Fruit fly (Drosophila melanogaster) whole organism, embryonic: Measurements from ENCODE around the gene CG5160.

Experiments
- Aef1 ChIP-seq: fragments of 200-800 bp; sonication (Bioruptor generic); IDR thresholded peaks from 3 replicates; pipeline ENCODE4 v1.3.6; 2022; ENCODE audit warnings: missing biosample characterization, missing genetic modification characterization
- B-H1 ChIP-seq: fragments of 200-800 bp; sonication (Bioruptor generic); IDR thresholded peaks from 3 replicates; pipeline ENCODE4 v1.3.6; 2022; ENCODE audit warnings: missing biosample characterization, missing genetic modification characterization
- BEAF-32 ChIP-seq: fragments of 200-800 bp; sonication (Bioruptor generic); optimal IDR thresholded peaks from 3 replicates; lab custom pipeline; 2017; ENCODE audit warnings: missing biosample characterization, missing genetic modification characterization, mild to moderate bottlenecking, moderate library complexity, missing genetic modification reagents
- CG10979 ChIP-seq: fragments of 200-800 bp; sonication (Bioruptor generic); optimal IDR thresholded peaks from 2 replicates; lab custom pipeline; 2018; ENCODE audit warnings: missing biosample characterization, mild to moderate bottlenecking, missing genetic modification characterization, moderate library complexity
- CG12219 ChIP-seq: fragments of 200-800 bp; sonication (Bioruptor generic); optimal IDR thresholded peaks from 3 replicates; lab custom pipeline; 2018; ENCODE audit warnings: missing biosample characterization, mild to moderate bottlenecking, missing genetic modification characterization
- CG12391 ChIP-seq: fragments of 200-800 bp; sonication (Bioruptor generic); optimal IDR thresholded peaks from 3 replicates; lab custom pipeline; 2018; ENCODE audit warnings: missing biosample characterization, mild to moderate bottlenecking, missing genetic modification characterization, moderate library complexity
- CG16779 ChIP-seq: fragments of 200-800 bp; sonication (Bioruptor generic); IDR thresholded peaks from 2 replicates; pipeline ENCODE4 v1.3.6; 2022; ENCODE audit warnings: missing biosample characterization, missing genetic modification characterization
- CG16863 ChIP-seq: fragments of 200-800 bp; sonication (Bioruptor generic); optimal IDR thresholded peaks from 3 replicates; lab custom pipeline; 2016; ENCODE audit warnings: missing biosample characterization, missing genetic modification characterization
- CG17568 ChIP-seq: fragments of 200-800 bp; sonication (Bioruptor generic); optimal IDR thresholded peaks from 2 replicates; lab custom pipeline; 2018; ENCODE audit warnings: missing biosample characterization, mild to moderate bottlenecking, missing genetic modification characterization, moderate library complexity
- CG18011 ChIP-seq: fragments of 200-800 bp; sonication (Bioruptor generic); optimal IDR thresholded peaks from 2 replicates; lab custom pipeline; 2017; ENCODE audit warnings: missing biosample characterization, missing genetic modification characterization, mild to moderate bottlenecking, moderate library complexity, missing genotype
- CG1832 ChIP-seq: fragments of 200-800 bp; sonication (Bioruptor generic); optimal IDR thresholded peaks from 2 replicates; lab custom pipeline; 2017; ENCODE audit warnings: missing biosample characterization, mild to moderate bottlenecking, missing genetic modification characterization, inconsistent platforms
- CG2120 ChIP-seq: fragments of 200-800 bp; sonication (Bioruptor generic); optimal IDR thresholded peaks from 3 replicates; lab custom pipeline; 2016; ENCODE audit warnings: missing biosample characterization, missing genetic modification characterization
- CG2129 ChIP-seq: fragments of 200-800 bp; sonication (Bioruptor generic); IDR thresholded peaks from 2 replicates; pipeline ENCODE4 v1.3.6; 2022; ENCODE audit warnings: missing biosample characterization, missing genetic modification characterization; ENCODE audit not compliant: partially characterized antibody
- CG3995 ChIP-seq: fragments of 200-800 bp; sonication (Bioruptor generic); optimal IDR thresholded peaks from 3 replicates; lab custom pipeline; 2016; ENCODE audit warnings: missing biosample characterization, missing genetic modification characterization
- CG4707 ChIP-seq: fragments of 200-800 bp; sonication (Bioruptor generic); optimal IDR thresholded peaks from 2 replicates; lab custom pipeline; 2018; ENCODE audit warnings: missing biosample characterization, mild to moderate bottlenecking, missing genetic modification characterization, moderate library complexity
- CG8290 ChIP-seq, 3 experiments: fragments of 200-800 bp; sonication (Bioruptor generic); optimal IDR thresholded peaks; 2 replicates each; lab custom pipeline; 2016 to 2019; ENCODE audit warnings: missing biosample characterization in 3 of 3, missing genetic modification characterization in 3 of 3, mild to moderate bottlenecking in 2 of 3, moderate library complexity in 1 of 3
- CG9727 ChIP-seq: fragments of 200-800 bp; sonication (Bioruptor generic); optimal IDR thresholded peaks from 3 replicates; lab custom pipeline; 2017; ENCODE audit warnings: missing biosample characterization, mild to moderate bottlenecking, missing genetic modification characterization
- CkIIα-i1 ChIP-seq: fragments of 200-800 bp; sonication (Bioruptor generic); IDR thresholded peaks from 2 replicates; pipeline ENCODE4 v1.3.6; 2022; ENCODE audit warnings: missing biosample characterization, missing genetic modification characterization
- Doc3 ChIP-seq: fragments of 200-800 bp; sonication (Bioruptor generic); IDR thresholded peaks from 3 replicates; pipeline ENCODE4 v1.3.6; 2022; ENCODE audit warnings: missing biosample characterization, missing genetic modification characterization; ENCODE audit not compliant: partially characterized antibody
- Eip74EF ChIP-seq, 2 experiments: fragments of 200-800 bp in 1 of 2; fragments of >200 bp in 1 of 2; sonication (Bioruptor generic) in 1 of 2; optimal IDR thresholded peaks; 2 replicates each; lab custom pipeline; 2017 to 2019; ENCODE audit warnings: missing biosample characterization in 2 of 2, missing genetic modification characterization in 2 of 2, mild to moderate bottlenecking in 1 of 2, moderate library complexity in 1 of 2
- Fer2 ChIP-seq: fragments of 200-800 bp; sonication (Bioruptor generic); optimal IDR thresholded peaks from 2 replicates; lab custom pipeline; 2018; ENCODE audit warnings: missing biosample characterization, mild to moderate bottlenecking, missing genetic modification characterization, moderate library complexity
- Fer3 ChIP-seq: fragments of 200-800 bp; sonication (Bioruptor generic); optimal IDR thresholded peaks from 2 replicates; lab custom pipeline; 2018; ENCODE audit warnings: missing biosample characterization, mild to moderate bottlenecking, missing genetic modification characterization, moderate library complexity
- HHEX ChIP-seq: fragments of 200-800 bp; sonication (Bioruptor generic); optimal IDR thresholded peaks from 3 replicates; lab custom pipeline; 2017; ENCODE audit warnings: missing biosample characterization, mild to moderate bottlenecking, missing genetic modification characterization, missing genetic modification reagents
- Lhr ChIP-seq: fragments of 200-800 bp; sonication (Bioruptor generic); optimal IDR thresholded peaks from 3 replicates; lab custom pipeline; 2017; ENCODE audit warnings: mild to moderate bottlenecking, missing biosample characterization, missing genetic modification reagents, missing genetic modification characterization
- Nf-YC ChIP-seq: fragments of 200-800 bp; optimal IDR thresholded peaks from 3 replicates; lab custom pipeline; 2019; ENCODE audit warnings: missing biosample characterization, mild to moderate bottlenecking, missing genetic modification characterization, moderate library complexity
- Pdp1 ChIP-seq, 2 experiments: fragments of 200-800 bp; sonication (Bioruptor generic); optimal IDR thresholded peaks; 3 replicates each; lab custom pipeline; 2016; ENCODE audit warnings: missing biosample characterization in 2 of 2, missing genetic modification characterization in 2 of 2, mild to moderate bottlenecking in 1 of 2, moderate library complexity in 1 of 2
- Poxn ChIP-seq: fragments of 200-800 bp; sonication (Bioruptor generic); IDR thresholded peaks from 2 replicates; pipeline ENCODE4 v1.3.6; 2022; ENCODE audit warnings: missing biosample characterization, missing genetic modification characterization
- Ravus ChIP-seq: fragments of 200-800 bp; sonication (Bioruptor generic); IDR thresholded peaks from 2 replicates; pipeline ENCODE4 v1.3.6; 2022; ENCODE audit warnings: missing biosample characterization, missing genetic modification characterization
- Xrp1 ChIP-seq: fragments of 200-800 bp; sonication (Bioruptor generic); IDR thresholded peaks from 2 replicates; pipeline ENCODE4 v1.3.6; 2022; ENCODE audit warnings: missing biosample characterization, missing genetic modification characterization
- cas ChIP-seq: fragments of 200-800 bp; sonication (Bioruptor generic); IDR thresholded peaks from 2 replicates; pipeline ENCODE4 v1.3.6; 2022; ENCODE audit warnings: missing biosample characterization, missing genetic modification characterization
- corto ChIP-seq: fragments of 200-800 bp; sonication (Bioruptor generic); optimal IDR thresholded peaks from 2 replicates; lab custom pipeline; 2016; ENCODE audit warnings: missing biosample characterization, mild to moderate bottlenecking, missing genetic modification characterization, moderate library complexity
- dan ChIP-seq: fragments of 200-800 bp; sonication (Bioruptor generic); IDR thresholded peaks from 2 replicates; pipeline ENCODE4 v1.3.6; 2022; ENCODE audit warnings: missing biosample characterization, missing genetic modification characterization
- disco-r ChIP-seq: fragments of 200-800 bp; sonication (Bioruptor generic); optimal IDR thresholded peaks from 2 replicates; lab custom pipeline; 2016; ENCODE audit warnings: missing biosample characterization, missing genetic modification characterization
- emc ChIP-seq: fragments of 200-800 bp; sonication (Bioruptor generic); optimal IDR thresholded peaks from 2 replicates; lab custom pipeline; 2016; ENCODE audit warnings: missing biosample characterization, missing genetic modification characterization
- fd64A ChIP-seq: fragments of 200-800 bp; sonication (Bioruptor generic); optimal IDR thresholded peaks from 3 replicates; lab custom pipeline; 2018; ENCODE audit warnings: missing biosample characterization, mild to moderate bottlenecking, missing genetic modification characterization
- gcm ChIP-seq: fragments of 200-800 bp; sonication (Bioruptor generic); optimal IDR thresholded peaks from 2 replicates; lab custom pipeline; 2019; ENCODE audit warnings: missing biosample characterization, mild to moderate bottlenecking, missing genetic modification characterization, moderate library complexity
- gcm2 ChIP-seq: fragments of 200-800 bp; sonication (Bioruptor generic); optimal IDR thresholded peaks from 2 replicates; lab custom pipeline; 2016; ENCODE audit warnings: missing biosample characterization, missing genetic modification characterization
- gt ChIP-seq: fragments of 200-800 bp; sonication (Bioruptor generic); IDR thresholded peaks from 2 replicates; pipeline ENCODE4 v1.3.6; 2022; ENCODE audit warnings: missing biosample characterization, missing genetic modification characterization
- ham ChIP-seq: fragments of 200-800 bp; sonication (Bioruptor generic); IDR thresholded peaks from 2 replicates; pipeline ENCODE4 v1.3.6; 2022; ENCODE audit warnings: missing biosample characterization, missing genetic modification characterization
- kah ChIP-seq: fragments of 200-800 bp; sonication (Bioruptor generic); optimal IDR thresholded peaks from 2 replicates; lab custom pipeline; 2018; ENCODE audit warnings: missing biosample characterization, mild to moderate bottlenecking, missing genetic modification characterization
- lbe ChIP-seq: fragments of 200-800 bp; sonication (Bioruptor generic); optimal IDR thresholded peaks from 2 replicates; lab custom pipeline; 2016; ENCODE audit warnings: missing biosample characterization, mild to moderate bottlenecking, missing genetic modification characterization
- luna ChIP-seq: fragments of 200-800 bp; sonication (Bioruptor generic); optimal IDR thresholded peaks from 2 replicates; lab custom pipeline; 2016; ENCODE audit warnings: missing biosample characterization, missing genetic modification characterization
- mirr ChIP-seq: fragments of 200-800 bp; sonication (Bioruptor generic); optimal IDR thresholded peaks from 3 replicates; lab custom pipeline; 2018; ENCODE audit warnings: missing biosample characterization, mild to moderate bottlenecking, missing genetic modification characterization
- nerfin-1 ChIP-seq: fragments of 200-800 bp; sonication (Bioruptor generic); optimal IDR thresholded peaks from 3 replicates; lab custom pipeline; 2019; ENCODE audit warnings: missing biosample characterization, mild to moderate bottlenecking, missing genetic modification characterization, moderate library complexity
- nom ChIP-seq: fragments of 200-800 bp; sonication (Bioruptor generic); optimal IDR thresholded peaks from 2 replicates; lab custom pipeline; 2017; ENCODE audit warnings: missing biosample characterization, missing genetic modification characterization, mild to moderate bottlenecking, moderate library complexity, missing genetic modification reagents
- pho ChIP-seq: fragments of 200-800 bp; sonication (Bioruptor generic); optimal IDR thresholded peaks from 2 replicates; lab custom pipeline; 2016; ENCODE audit warnings: missing biosample characterization, missing genetic modification characterization
- pnt ChIP-seq: fragments of 200-800 bp; sonication (Bioruptor generic); optimal IDR thresholded peaks from 3 replicates; lab custom pipeline; 2016; ENCODE audit warnings: missing biosample characterization, missing genetic modification characterization
- sna ChIP-seq: fragments of 200-800 bp; sonication (Bioruptor generic); IDR thresholded peaks from 2 replicates; pipeline ENCODE4 v1.3.6; 2022; ENCODE audit warnings: missing biosample characterization, missing genetic modification characterization; ENCODE audit not compliant: partially characterized antibody
- stwl ChIP-seq: fragments of 200-800 bp; sonication (Bioruptor generic); optimal IDR thresholded peaks from 3 replicates; lab custom pipeline; 2018; ENCODE audit warnings: missing biosample characterization, mild to moderate bottlenecking, missing genetic modification characterization, moderate library complexity
- tin ChIP-seq: fragments of 200-800 bp; sonication (Bioruptor generic); optimal IDR thresholded peaks from 3 replicates; lab custom pipeline; 2016; ENCODE audit warnings: missing biosample characterization, missing genetic modification characterization

Gene CG5160

DNA sequence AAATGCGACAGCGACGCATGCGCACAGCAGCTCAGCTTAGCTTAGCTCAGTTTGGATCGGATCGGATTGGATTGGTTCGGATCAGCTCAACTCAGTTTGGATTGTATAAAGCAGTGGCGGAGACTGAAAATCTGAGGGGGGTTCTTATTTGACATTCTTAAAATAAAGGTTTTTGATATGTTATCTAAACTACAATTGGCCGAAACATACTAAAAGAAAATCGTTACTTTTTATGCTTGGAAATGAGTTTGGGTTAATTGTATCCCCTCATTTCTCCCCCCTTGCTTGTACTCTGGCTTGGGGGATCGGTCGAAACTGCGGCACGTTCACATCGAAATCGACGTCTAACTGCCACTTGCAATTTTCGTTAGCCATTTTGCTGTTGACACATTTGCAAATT is 22.4 kb downstream of the CG5160 start (continued):
- no peak for TF ChIP-seq Ravus (GFP tag; lab: Robert Waterston, UW)
- peak; percentile 27 for TF ChIP-seq CG12219
- no peak for TF ChIP-seq Eip74EF (GFP tag; optimal IDR thresholded peaks at IDR 0.05; lab: Kevin White, UChicago)
- TF ChIP-seq mirr, result no peak
- TF ChIP-seq HHEX (GFP tag; lab: Kevin White, UChicago), result peak; percentile 1
- no peak for TF ChIP-seq stwl (tag; lab: Kevin White, UChicago)
- TF ChIP-seq emc (GFP tag; lab: Kevin White, UChicago), result no peak
- no peak for TF ChIP-seq kah (GFP tag; lab: Kevin White, UChicago)
- no peak for TF ChIP-seq nerfin-1
- TF ChIP-seq gcm2 (GFP tag; lab: Kevin White, UChicago), result no peak
- TF ChIP-seq Fer2 (tag; lab: Kevin White, UChicago), result no peak
- no peak for TF ChIP-seq Aef1
- TF ChIP-seq Nf-YC, result no peak
- TF ChIP-seq cas (GFP tag; lab: Robert Waterston, UW), result no peak
- peak; percentile 6 for TF ChIP-seq tin (GFP tag; lab: Kevin White, UChicago)
- TF ChIP-seq luna (GFP tag; lab: Kevin White, UChicago), result no peak
- TF ChIP-seq CG16779 (GFP tag; lab: Robert Waterston, UW), result no peak
- no peak for TF ChIP-seq Doc3 (GFP tag; lab: Robert Waterston, UW)
- TF ChIP-seq CG16863, result peak; percentile 5
- TF ChIP-seq Pdp1 (GFP tag; optimal IDR thresholded peaks at IDR 0.05; lab: Kevin White, UChicago), result peak in 1 of 2 experiments; percentile 14
- no peak for TF ChIP-seq CG2120
- peak; percentile 1 for TF ChIP-seq lbe (GFP tag; lab: Kevin White, UChicago)
- no peak for TF ChIP-seq BEAF-32 (GFP tag; lab: Kevin White, UChicago)
- no peak for TF ChIP-seq CG17568 (GFP tag; lab: Kevin White, UChicago)
- TF ChIP-seq Lhr (GFP tag; lab: Kevin White, UChicago), result no peak
- TF ChIP-seq gt (GFP tag; lab: Robert Waterston, UW), result no peak
- no peak for TF ChIP-seq corto (GFP tag; lab: Kevin White, UChicago)
- no peak for TF ChIP-seq gcm (GFP tag; lab: Kevin White, UChicago)
- TF ChIP-seq Xrp1 (GFP tag; lab: Robert Waterston, UW), result peak; percentile 62; the same call in 1 of the 2 replicates
- TF ChIP-seq ham (GFP tag; lab: Robert Waterston, UW), result no peak
- no peak for TF ChIP-seq CG9727 (GFP tag; lab: Kevin White, UChicago)
- peak; percentile 27; the same call in 1 of the 3 replicates for TF ChIP-seq B-H1 (GFP tag; lab: Robert Waterston, UW)
- TF ChIP-seq pnt (GFP tag; lab: Kevin White, UChicago), result peak; percentile 32
- no peak for TF ChIP-seq CG2129 (GFP tag; lab: Robert Waterston, UW)
- no peak for TF ChIP-seq CG8290 (GFP tag; optimal IDR thresholded peaks at IDR 0.05; lab: Kevin White, UChicago)
- no peak for TF ChIP-seq CG8290 (tag; optimal IDR thresholded peaks at IDR 0.05; lab: Kevin White, UChicago)
- TF ChIP-seq CkIIα-i1 (GFP tag; lab: Robert Waterston, UW), result no peak
- no peak for TF ChIP-seq CG3995 (GFP tag; lab: Kevin White, UChicago)
- TF ChIP-seq CG18011, result no peak
- TF ChIP-seq nom, result no peak
- no peak for TF ChIP-seq sna (GFP tag; lab: Robert Waterston, UW)
- no peak for TF ChIP-seq Fer3 (tag; lab: Kevin White, UChicago)
- no peak for TF ChIP-seq fd64A (GFP tag; lab: Kevin White, UChicago)
- TF ChIP-seq dan (GFP tag; lab: Robert Waterston, UW), result no peak
- no peak for TF ChIP-seq CG1832 (GFP tag; lab: Kevin White, UChicago)
- peak; percentile 40 for TF ChIP-seq CG12391 (tag; lab: Kevin White, UChicago)
- TF ChIP-seq pho, result no peak
- TF ChIP-seq disco-r (GFP tag; lab: Kevin White, UChicago), result no peak
- no peak for TF ChIP-seq CG10979 (tag; lab: Kevin White, UChicago)
- no peak for TF ChIP-seq CG4707 (GFP tag; lab: Kevin White, UChicago)
- no peak for TF ChIP-seq Poxn (GFP tag; lab: Robert Waterston, UW)
